Fruit fly (Drosophila melanogaster): Measurements from ENCODE around the gene VhaM9.7-d.

Gene VhaM9.7-d

DNA sequence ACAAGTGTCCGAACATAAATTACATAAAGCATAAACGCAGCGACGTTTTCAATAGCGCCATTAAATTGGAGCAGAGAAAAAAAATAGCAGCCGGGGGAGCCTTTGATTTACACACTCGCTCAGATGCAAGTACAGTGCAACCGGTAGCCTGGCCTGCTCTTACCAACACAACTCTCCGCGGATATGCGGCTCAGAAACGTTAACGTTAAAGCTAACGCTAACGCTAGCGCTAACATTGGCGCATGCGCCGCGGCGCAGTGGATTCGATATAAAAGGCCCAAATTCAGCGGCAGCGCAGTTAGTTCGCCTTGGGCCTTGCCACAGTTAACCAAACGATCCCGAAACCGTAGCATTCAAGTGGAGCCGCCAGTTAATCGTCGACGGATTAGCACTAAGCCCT lies 39.3 kb downstream of the VhaM9.7-d start, which contains the start of gene Pxd:
Gene Pxd, plus strand, starts transcription at position 301 of the 400 bp plus-strand sequence.
- no peak for TF ChIP-seq Hr39 (GFP tag; optimal IDR thresholded peaks at IDR 0.05)

DNA sequence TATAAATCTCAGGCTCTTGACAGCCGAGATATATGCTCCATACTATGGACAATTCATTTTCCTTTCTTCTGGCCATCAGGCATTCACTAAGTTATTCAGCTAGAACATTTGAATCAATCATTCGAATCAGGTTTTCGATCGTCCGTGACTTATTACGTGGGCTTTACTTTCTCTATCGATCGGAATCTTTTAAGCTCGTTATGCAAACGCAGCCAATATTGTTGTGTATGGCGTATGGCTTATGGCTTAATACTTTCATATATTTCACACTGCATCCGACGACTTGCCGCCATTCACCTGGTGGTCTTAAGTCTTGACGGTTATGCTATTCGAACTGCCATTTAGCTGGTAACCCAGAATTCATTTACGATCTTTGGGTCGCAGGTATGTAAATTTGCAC lies 41.2 kb downstream of the VhaM9.7-d start:
- TF ChIP-seq Hr39 (GFP tag; optimal IDR thresholded peaks at IDR 0.05) (no peak), dsx (GFP tag; optimal IDR thresholded peaks at IDR 0.05; ENCODE audit: poor library complexity, severe bottlenecking) (no peak), Smox (GFP tag; optimal IDR thresholded peaks at IDR 0.05) (no peak), Sox15 (GFP tag; optimal IDR thresholded peaks at IDR 0.05) (no peak), CG32006 (GFP tag; optimal IDR thresholded peaks at IDR 0.05) (no peak), CG8319 (GFP tag; optimal IDR thresholded peaks at IDR 0.05) (no peak), dac (GFP tag; optimal IDR thresholded peaks at IDR 0.05) (no peak), Gug (GFP tag; IDR thresholded peaks at IDR 0.05) (no peak), CG8632 (GFP tag; optimal IDR thresholded peaks at IDR 0.05) (no peak), fd59A (GFP tag; optimal IDR thresholded peaks at IDR 0.05) (no peak), fkh (GFP tag; optimal IDR thresholded peaks at IDR 0.05) (no peak), CG8119 (GFP tag; IDR thresholded peaks at IDR 0.05) (no peak), Eip75B (GFP tag; optimal IDR thresholded peaks at IDR 0.05) (no peak), acj6 (GFP tag; optimal IDR thresholded peaks at IDR 0.05) (no peak), CG1621 (tag; optimal IDR thresholded peaks at IDR 0.05) (no peak), CG15336 (GFP tag; IDR thresholded peaks at IDR 0.05) (no peak), CG4318 (GFP tag; optimal IDR thresholded peaks at IDR 0.05) (no peak), CG34406 (GFP tag; optimal IDR thresholded peaks at IDR 0.05) (no peak)

DNA sequence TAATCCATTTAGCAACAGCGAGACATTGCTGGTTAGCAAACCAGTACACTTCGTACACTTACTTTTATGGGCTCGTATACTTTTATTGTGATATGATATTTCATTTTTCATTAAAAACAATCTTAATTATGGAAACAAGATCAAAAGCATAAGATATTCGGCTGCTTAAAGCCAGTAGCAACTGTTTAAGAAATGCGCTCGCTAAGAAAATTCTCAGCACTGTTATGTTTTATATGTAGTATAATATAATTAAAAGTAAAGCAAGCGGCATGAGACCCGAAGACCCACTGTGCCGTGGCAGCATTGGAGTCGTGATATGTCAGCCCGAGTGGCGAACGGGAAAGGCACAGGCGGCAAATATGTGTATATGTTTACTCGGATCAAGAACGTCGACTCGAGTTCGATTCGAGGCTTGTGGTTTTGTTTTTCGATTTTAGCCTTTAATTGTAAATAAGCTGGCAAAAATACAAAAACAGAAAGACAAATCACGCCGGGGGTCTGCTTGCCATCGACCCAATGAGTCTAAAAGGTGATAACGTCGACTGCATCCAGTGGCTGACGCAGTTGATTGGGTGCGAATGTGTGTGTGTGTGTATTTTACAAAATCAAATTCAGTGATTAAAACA lies 44.0 kb downstream of the VhaM9.7-d start:
- TF ChIP-seq Sox15 (GFP tag; optimal IDR thresholded peaks at IDR 0.05) (no peak), fd85E (GFP tag; optimal IDR thresholded peaks at IDR 0.05) (no peak), Eip78C (GFP tag) (peak; percentile 78), svp (GFP tag) (peak; percentile 97), cyc (GFP tag; optimal IDR thresholded peaks at IDR 0.05) (no peak), Gug (GFP tag; IDR thresholded peaks at IDR 0.05) (no peak), CG31627 (GFP tag; optimal IDR thresholded peaks at IDR 0.05) (no peak), CG6276 (GFP tag; optimal IDR thresholded peaks at IDR 0.05) (no peak), fd59A (GFP tag; optimal IDR thresholded peaks at IDR 0.05) (no peak), Blimp-1 (GFP tag; optimal IDR thresholded peaks at IDR 0.05) (no peak), Met (GFP tag; optimal IDR thresholded peaks at IDR 0.05) (no peak), lz (GFP tag; optimal IDR thresholded peaks at IDR 0.05) (no peak), CG4318 (GFP tag; optimal IDR thresholded peaks at IDR 0.05) (no peak), Eip93F (GFP tag; optimal IDR thresholded peaks at IDR 0.05) (no peak), spab (GFP tag; optimal IDR thresholded peaks at IDR 0.05) (peak; percentile 21), CG15336 (GFP tag; IDR thresholded peaks at IDR 0.05) (no peak), CG16779 (tag; optimal IDR thresholded peaks at IDR 0.05) (peak; percentile 3), CG10669 (GFP tag; optimal IDR thresholded peaks at IDR 0.05) (peak; percentile 42), CG6808 (GFP tag; optimal IDR thresholded peaks at IDR 0.05) (peak; percentile 63), CG11762 (GFP tag; optimal IDR thresholded peaks at IDR 0.05; ENCODE audit: insufficient read depth) (no peak), pdm3 (GFP tag; optimal IDR thresholded peaks at IDR 0.05) (peak; percentile 16), Ets96B (tag; optimal IDR thresholded peaks at IDR 0.05) (peak; percentile 48), Lpt (GFP tag; optimal IDR thresholded peaks at IDR 0.05) (no peak), topi (GFP tag; optimal IDR thresholded peaks at IDR 0.05) (no peak), CG6163 (GFP tag; IDR thresholded peaks at IDR 0.05) (no peak), OdsH (GFP tag; optimal IDR thresholded peaks at IDR 0.05) (peak; percentile 8), CG11294 (GFP tag; IDR thresholded peaks at IDR 0.05) (no peak), achi (GFP tag; optimal IDR thresholded peaks at IDR 0.05) (peak; percentile 31), salr (GFP tag; optimal IDR thresholded peaks at IDR 0.05) (peak in 1 of 2 experiments; percentile 13), CG8119 (GFP tag; IDR thresholded peaks at IDR 0.05) (no peak), Eip75B (GFP tag; optimal IDR thresholded peaks at IDR 0.05) (no peak), Hr39 (GFP tag; optimal IDR thresholded peaks at IDR 0.05) (no peak), net (GFP tag; optimal IDR thresholded peaks at IDR 0.05) (peak; percentile 30), acj6 (GFP tag; optimal IDR thresholded peaks at IDR 0.05) (no peak), CG7368 (GFP tag; optimal IDR thresholded peaks at IDR 0.05) (no peak), Hr38 (GFP tag; optimal IDR thresholded peaks at IDR 0.05) (no peak), Sox14 (GFP tag; optimal IDR thresholded peaks at IDR 0.05) (no peak), CG11902 (GFP tag; optimal IDR thresholded peaks at IDR 0.05) (no peak)
